Fruit fly (Drosophila melanogaster) whole organism, pupa: ENCODE measurements around the gene Cyp313a1.

Experiments used
- CG12605 ChIP-seq: fragments of 200-800 bp; sonication (Bioruptor generic); IDR thresholded peaks from 2 replicates; pipeline ENCODE4 v1.3.6; 2022; ENCODE audit warnings: missing biosample characterization, missing genetic modification characterization
- CG14655 ChIP-seq: fragments of 200-800 bp; sonication (Bioruptor generic); optimal IDR thresholded peaks from 3 replicates; lab custom pipeline; 2017; ENCODE audit warnings: mild to moderate bottlenecking, missing biosample characterization, missing genetic modification reagents, missing genetic modification characterization
- CG15710 ChIP-seq: fragments of 200-800 bp; sonication (Bioruptor generic); optimal IDR thresholded peaks from 2 replicates; lab custom pipeline; 2018; ENCODE audit warnings: missing biosample characterization, mild to moderate bottlenecking, missing genetic modification characterization, moderate library complexity
- CG32121 ChIP-seq: fragments of 200-800 bp; sonication (Bioruptor generic); IDR thresholded peaks from 2 replicates; pipeline ENCODE4 v1.3.6; 2022; ENCODE audit warnings: missing biosample characterization, missing genetic modification characterization
- CG8159 ChIP-seq: fragments of 200-800 bp; sonication (Bioruptor generic); optimal IDR thresholded peaks from 3 replicates; lab custom pipeline; 2018; ENCODE audit warnings: missing biosample characterization, mild to moderate bottlenecking, missing genetic modification characterization, moderate library complexity
- Ets98B ChIP-seq: fragments of 200-800 bp; sonication (Bioruptor generic); IDR thresholded peaks from 2 replicates; pipeline ENCODE4 v1.3.6; 2022; ENCODE audit warnings: missing biosample characterization, missing genetic modification characterization
- Pif1A ChIP-seq: fragments of 200-800 bp; sonication (Bioruptor generic); optimal IDR thresholded peaks from 3 replicates; lab custom pipeline; 2016; ENCODE audit warnings: missing biosample characterization, missing genetic modification characterization
- Snoo ChIP-seq: fragments of 200-800 bp; sonication (Bioruptor generic); optimal IDR thresholded peaks from 3 replicates; lab custom pipeline; 2017; ENCODE audit warnings: missing biosample characterization, mild to moderate bottlenecking, missing genetic modification characterization, inconsistent platforms
- fd96Ca ChIP-seq: fragments of 200-800 bp; sonication (Bioruptor generic); IDR thresholded peaks from 3 replicates; pipeline ENCODE4 v1.3.6; 2022; ENCODE audit warnings: missing biosample characterization, missing genetic modification characterization
- rn ChIP-seq: fragments of 200-800 bp; sonication (Bioruptor generic); IDR thresholded peaks from 2 replicates; pipeline ENCODE4 v1.3.6; 2022; ENCODE audit warnings: missing biosample characterization, missing genetic modification characterization

dm6 chr3R:14555021-14555420, 34.2 kb downstream of the Cyp313a1 start:
- TF ChIP-seq CG12605 (GFP tag; lab: Robert Waterston, UW) (no peak), CG14655 (GFP tag; lab: Kevin White, UChicago) (no peak), Snoo (tag; lab: Kevin White, UChicago) (no peak), Pif1A (GFP tag; lab: Kevin White, UChicago) (no peak), CG32121 (GFP tag; lab: Robert Waterston, UW) (no peak), CG15710 (no peak), Ets98B (GFP tag; lab: Robert Waterston, UW) (no peak), fd96Ca (no peak), CG8159 (tag; lab: Kevin White, UChicago) (no peak), rn (GFP tag; lab: Robert Waterston, UW) (no peak)
